Fruit fly (Drosophila melanogaster): ENCODE results near the gene Cnx14D.

- TF ChIP-seq rn (GFP tag; IDR thresholded peaks at IDR 0.05) (no peak), CG4496 (GFP tag; IDR thresholded peaks at IDR 0.05) (no peak), CG8301 (tag; optimal IDR thresholded peaks at IDR 0.05) (no peak), Snoo (tag; optimal IDR thresholded peaks at IDR 0.05) (no peak), fd96Ca (GFP tag; IDR thresholded peaks at IDR 0.05) (no peak), CG15710 (tag; optimal IDR thresholded peaks at IDR 0.05) (no peak), D1 (tag; optimal IDR thresholded peaks at IDR 0.05) (no peak)
Measured at dm6 chrX:16540802-16541346, 15.7 kb upstream of the Cnx14D start, which contains the start of gene CG9903.

All from whole organism, pupa.